Worm (Caenorhabditis elegans) whole organism, L2 larva: ENCODE data around the gene piit-1.

Source experiments
- C34F6.9 ChIP-seq: fragments of 150-350 bp; optimal IDR thresholded peaks from 2 replicates; lab custom pipeline; 2014; ENCODE audit warnings: missing biosample characterization, missing genetic modification characterization
- F13H6.1 ChIP-seq: sonication (generic microtip); optimal IDR thresholded peaks from 2 replicates; lab custom pipeline; 2016; ENCODE audit warnings: missing genetic modification characterization, missing compliant biosample characterization
- Y55F3AM.14 ChIP-seq: fragments of 200-800 bp; sonication (Bioruptor generic); optimal IDR thresholded peaks from 2 replicates; lab custom pipeline; 2018; ENCODE audit warnings: mild to moderate bottlenecking, missing genetic modification characterization, missing compliant biosample characterization
- ZK546.5 ChIP-seq: sonication (generic microtip); optimal IDR thresholded peaks from 2 replicates; lab custom pipeline; 2017; ENCODE audit warnings: missing biosample characterization, missing genetic modification characterization
- alr-1 ChIP-seq: fragments of 150-350 bp; optimal IDR thresholded peaks from 2 replicates; lab custom pipeline; 2014; ENCODE audit warnings: missing biosample characterization, missing genetic modification characterization
- aly-2 ChIP-seq: fragments of 150-350 bp; optimal IDR thresholded peaks from 2 replicates; lab custom pipeline; 2014; ENCODE audit warnings: missing biosample characterization, missing genetic modification characterization
- ama-1 ChIP-seq: fragments of 150-350 bp; optimal IDR thresholded peaks from 2 replicates; lab custom pipeline; 2018; ENCODE audit warnings: inconsistent platforms
- ceh-16 ChIP-seq: fragments of 150-350 bp; optimal IDR thresholded peaks from 2 replicates; lab custom pipeline; 2014; ENCODE audit warnings: missing biosample characterization, missing genetic modification characterization
- ceh-82 ChIP-seq: fragments of 150-350 bp; optimal IDR thresholded peaks from 2 replicates; lab custom pipeline; 2014; ENCODE audit warnings: missing biosample characterization, missing genetic modification characterization
- crh-2 ChIP-seq: sonication (generic microtip); optimal IDR thresholded peaks from 2 replicates; lab custom pipeline; 2017; ENCODE audit warnings: missing biosample characterization, missing genetic modification characterization
- dmd-4 ChIP-seq: sonication (generic microtip); optimal IDR thresholded peaks from 2 replicates; lab custom pipeline; 2017; ENCODE audit warnings: missing biosample characterization, missing genetic modification characterization
- egl-27 ChIP-seq: sonication (generic microtip); optimal IDR thresholded peaks from 3 replicates; lab custom pipeline; 2017; ENCODE audit warnings: missing biosample characterization, missing genetic modification reagents, missing genetic modification characterization
- elt-1 ChIP-seq: fragments of 150-350 bp; optimal IDR thresholded peaks from 2 replicates; lab custom pipeline; 2014; ENCODE audit warnings: missing biosample characterization, missing genetic modification characterization
- elt-3 ChIP-seq: sonication (generic microtip); optimal IDR thresholded peaks from 2 replicates; lab custom pipeline; 2017; ENCODE audit warnings: missing biosample characterization, missing genetic modification characterization
- fos-1 ChIP-seq: fragments of 150-350 bp; optimal IDR thresholded peaks from 2 replicates; lab custom pipeline; 2014; ENCODE audit warnings: missing biosample characterization, missing genetic modification characterization
- gmeb-1 ChIP-seq: fragments of 150-350 bp; optimal IDR thresholded peaks from 2 replicates; lab custom pipeline; 2014; ENCODE audit warnings: missing biosample characterization, missing genetic modification characterization
- lin-11 ChIP-seq: fragments of 150-350 bp; sonication (generic microtip); optimal IDR thresholded peaks from 2 replicates; lab custom pipeline; 2014; ENCODE audit warnings: missing biosample characterization, missing genetic modification characterization, inconsistent platforms, mixed read lengths
- lin-13 ChIP-seq: fragments of 150-350 bp; optimal IDR thresholded peaks from 2 replicates; lab custom pipeline; 2014; ENCODE audit warnings: missing biosample characterization, missing genetic modification reagents, missing genetic modification characterization
- lin-39 ChIP-seq: fragments of 150-350 bp; optimal IDR thresholded peaks from 2 replicates; lab custom pipeline; 2014; ENCODE audit warnings: missing biosample characterization, missing genetic modification reagents, missing genetic modification characterization
- lsy-2 ChIP-seq, 2 experiments: fragments of 150-350 bp in 1 of 2; sonication (generic microtip) in 1 of 2; optimal IDR thresholded peaks; 2 replicates each; lab custom pipeline; 2014 to 2017; ENCODE audit warnings: missing biosample characterization in 2 of 2, missing genetic modification characterization in 2 of 2
- mab-5 ChIP-seq: fragments of 150-350 bp; optimal IDR thresholded peaks from 2 replicates; lab custom pipeline; 2014; ENCODE audit warnings: missing biosample characterization, missing genetic modification characterization
- mbf-1 ChIP-seq: sonication (generic microtip); optimal IDR thresholded peaks from 2 replicates; lab custom pipeline; 2017; ENCODE audit warnings: missing biosample characterization, missing genetic modification characterization
- mdl-1 ChIP-seq, 2 experiments: fragments of 150-350 bp in 1 of 2; sonication (generic microtip) in 1 of 2; optimal IDR thresholded peaks; 2 replicates each; lab custom pipeline; 2017; ENCODE audit warnings: missing biosample characterization in 2 of 2, missing genetic modification characterization in 2 of 2
- nhr-10 ChIP-seq: sonication (generic microtip); optimal IDR thresholded peaks from 2 replicates; lab custom pipeline; 2017; ENCODE audit warnings: missing biosample characterization, missing genetic modification characterization
- nhr-11 ChIP-seq: fragments of 150-350 bp; optimal IDR thresholded peaks from 2 replicates; lab custom pipeline; 2014; ENCODE audit warnings: missing biosample characterization, missing genetic modification characterization
- nhr-12 ChIP-seq: fragments of 150-350 bp; optimal IDR thresholded peaks from 2 replicates; lab custom pipeline; 2014; ENCODE audit warnings: missing biosample characterization, missing genetic modification characterization
- nhr-129 ChIP-seq: fragments of 150-350 bp; optimal IDR thresholded peaks from 2 replicates; lab custom pipeline; 2014; ENCODE audit warnings: missing biosample characterization, missing genetic modification characterization
- nhr-21 ChIP-seq: fragments of 150-350 bp; optimal IDR thresholded peaks from 2 replicates; lab custom pipeline; 2014; ENCODE audit warnings: missing biosample characterization, missing genetic modification characterization
- nhr-237 ChIP-seq: fragments of 150-350 bp; optimal IDR thresholded peaks from 2 replicates; lab custom pipeline; 2014; ENCODE audit warnings: missing biosample characterization, missing genetic modification characterization
- nhr-25 ChIP-seq: fragments of 150-350 bp; sonication (generic microtip); optimal IDR thresholded peaks from 3 replicates; lab custom pipeline; 2014; ENCODE audit warnings: missing biosample characterization, missing genetic modification characterization
- nhr-6 ChIP-seq: fragments of 150-350 bp; optimal IDR thresholded peaks from 2 replicates; lab custom pipeline; 2014; ENCODE audit warnings: missing biosample characterization, missing genetic modification characterization
- nhr-77 ChIP-seq: fragments of 150-350 bp; optimal IDR thresholded peaks from 2 replicates; lab custom pipeline; 2014; ENCODE audit warnings: missing biosample characterization, missing genetic modification characterization
- peb-1 ChIP-seq: fragments of 150-350 bp; optimal IDR thresholded peaks from 2 replicates; lab custom pipeline; 2014; ENCODE audit warnings: missing biosample characterization, missing genetic modification characterization
- sem-4 ChIP-seq: fragments of 150-350 bp; optimal IDR thresholded peaks from 2 replicates; lab custom pipeline; 2014; ENCODE audit warnings: missing biosample characterization, missing genetic modification reagents, missing genetic modification characterization
- skn-1 ChIP-seq: sonication (generic microtip); optimal IDR thresholded peaks from 2 replicates; lab custom pipeline; 2017; ENCODE audit warnings: missing biosample characterization, missing genetic modification characterization
- sma-3 ChIP-seq: sonication (generic microtip); optimal IDR thresholded peaks from 2 replicates; lab custom pipeline; 2016; ENCODE audit warnings: missing genetic modification reagents, missing genetic modification characterization, missing compliant biosample characterization
- sma-9 ChIP-seq, 2 experiments: fragments of 150-350 bp in 1 of 2; sonication (generic microtip) in 1 of 2; optimal IDR thresholded peaks; 2 replicates each; lab custom pipeline; 2014 to 2016; ENCODE audit warnings: missing genetic modification characterization in 2 of 2, mild to moderate bottlenecking in 1 of 2, missing biosample characterization in 1 of 2, missing compliant biosample characterization in 1 of 2, missing genetic modification reagents in 1 of 2, moderate library complexity in 1 of 2
- snpc-4 ChIP-seq: fragments of 150-350 bp; optimal IDR thresholded peaks from 2 replicates; lab custom pipeline; 2014; ENCODE audit warnings: missing biosample characterization, missing genetic modification characterization
- unc-39 ChIP-seq: fragments of 150-350 bp; optimal IDR thresholded peaks from 2 replicates; lab custom pipeline; 2014; ENCODE audit warnings: missing biosample characterization, missing genetic modification characterization
- unc-55 ChIP-seq: fragments of 150-350 bp; sonication (generic microtip); optimal IDR thresholded peaks from 3 replicates; lab custom pipeline; 2014; ENCODE audit warnings: missing biosample characterization, missing genetic modification reagents, missing genetic modification characterization
- unc-62 ChIP-seq: fragments of 150-350 bp; optimal IDR thresholded peaks from 2 replicates; lab custom pipeline; 2014; ENCODE audit warnings: missing biosample characterization, missing genetic modification reagents, missing genetic modification characterization
- zag-1 ChIP-seq: fragments of 150-350 bp; optimal IDR thresholded peaks from 2 replicates; lab custom pipeline; 2014; ENCODE audit warnings: missing biosample characterization, missing genetic modification characterization
- ztf-1 ChIP-seq: fragments of 200-800 bp; sonication (Bioruptor generic); conservative IDR thresholded peaks from 2 replicates; pipeline ENCODE4 v1.3.6; 2022; ENCODE audit warnings: missing genetic modification characterization, missing compliant biosample characterization
- ztf-11 ChIP-seq: sonication (generic microtip); optimal IDR thresholded peaks from 2 replicates; lab custom pipeline; 2017; ENCODE audit warnings: missing biosample characterization, missing genetic modification characterization
- ztf-4 ChIP-seq: fragments of 150-350 bp; optimal IDR thresholded peaks from 2 replicates; lab custom pipeline; 2014; ENCODE audit warnings: missing biosample characterization, missing genetic modification characterization

piit-1 gene

ce11 chrV:11610049-11610448, at the start of gene piit-1:
TSS of gene piit-1 (minus strand) at chrV:11610149.
- TF ChIP-seq nhr-6 (tag; lab: Kevin White, UChicago) (no peak), gmeb-1 (no peak), unc-62 (GFP tag; lab: Kevin White, UChicago) (no peak), F13H6.1 (tag; lab: Kevin White, UChicago) (peak; percentile 26), skn-1 (tag; lab: Kevin White, UChicago) (no peak), lin-39 (no peak), aly-2 (no peak), unc-39 (tag; lab: Kevin White, UChicago) (no peak), ceh-16 (tag; lab: Kevin White, UChicago) (no peak)

DNA sequence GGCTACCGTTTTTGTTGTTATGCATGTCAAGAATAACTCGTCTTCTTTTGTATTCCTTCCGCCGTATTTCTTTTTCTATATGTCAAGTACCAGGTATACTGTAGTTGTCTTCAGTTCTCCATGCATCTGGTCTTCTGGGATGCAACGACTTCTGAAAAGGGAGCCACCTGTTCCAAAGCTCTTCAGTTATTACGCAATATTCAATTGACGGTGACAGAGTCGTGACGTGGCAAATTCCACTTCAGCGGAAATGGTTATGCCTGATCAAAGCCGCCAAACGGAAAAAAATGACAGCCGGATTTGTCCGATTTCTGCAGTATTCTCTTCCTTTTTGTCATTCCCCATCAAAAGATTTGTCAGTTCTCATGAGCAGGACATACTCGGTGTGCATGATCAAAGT, 46.5 kb upstream of the piit-1 start:
- TF ChIP-seq dmd-4 (no peak), F13H6.1 (tag; lab: Kevin White, UChicago) (no peak), ztf-4 (no peak), ztf-11 (tag; lab: Kevin White, UChicago) (no peak), ztf-1 (no peak), lsy-2 (tag; optimal IDR thresholded peaks at IDR 0.05; lab: Kevin White, UChicago) (no peak), Y55F3AM.14 (GFP tag; lab: Kevin White, UChicago) (no peak), elt-3 (tag; lab: Kevin White, UChicago) (no peak), nhr-12 (tag; lab: Kevin White, UChicago) (no peak), nhr-25 (tag; lab: Kevin White, UChicago) (no peak), lin-11 (tag; lab: Kevin White, UChicago) (no peak), peb-1 (tag; lab: Kevin White, UChicago) (no peak), unc-55 (GFP tag; lab: Kevin White, UChicago) (no peak), nhr-6 (tag; lab: Kevin White, UChicago) (no peak)

DNA sequence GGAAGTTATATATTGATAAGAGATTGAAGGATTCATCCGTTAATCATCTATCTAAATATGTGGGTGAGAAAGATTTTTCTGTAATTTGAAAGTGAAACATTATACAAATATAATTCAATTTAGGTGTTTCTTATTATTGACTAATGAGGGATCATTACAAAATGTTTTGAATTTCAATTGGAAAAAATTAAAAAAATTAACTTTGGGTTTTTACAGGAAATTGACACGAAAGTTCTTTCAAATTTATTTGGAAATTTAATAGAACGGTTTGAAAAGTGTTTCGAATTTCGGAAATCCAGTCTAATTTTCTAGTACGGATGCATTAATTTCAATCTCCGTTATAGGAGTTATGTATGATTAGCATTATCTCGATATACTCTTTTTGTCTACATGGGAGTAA, 43.1 kb upstream of the piit-1 start:
- TF ChIP-seq F13H6.1 (tag; lab: Kevin White, UChicago) (no peak), ztf-11 (tag; lab: Kevin White, UChicago) (no peak), nhr-21 (tag; lab: Kevin White, UChicago) (no peak), elt-3 (tag; lab: Kevin White, UChicago) (no peak), peb-1 (tag; lab: Kevin White, UChicago) (no peak), snpc-4 (tag; lab: Kevin White, UChicago) (no peak), nhr-11 (tag; lab: Kevin White, UChicago) (no peak), fos-1 (tag; lab: Kevin White, UChicago) (no peak)

DNA sequence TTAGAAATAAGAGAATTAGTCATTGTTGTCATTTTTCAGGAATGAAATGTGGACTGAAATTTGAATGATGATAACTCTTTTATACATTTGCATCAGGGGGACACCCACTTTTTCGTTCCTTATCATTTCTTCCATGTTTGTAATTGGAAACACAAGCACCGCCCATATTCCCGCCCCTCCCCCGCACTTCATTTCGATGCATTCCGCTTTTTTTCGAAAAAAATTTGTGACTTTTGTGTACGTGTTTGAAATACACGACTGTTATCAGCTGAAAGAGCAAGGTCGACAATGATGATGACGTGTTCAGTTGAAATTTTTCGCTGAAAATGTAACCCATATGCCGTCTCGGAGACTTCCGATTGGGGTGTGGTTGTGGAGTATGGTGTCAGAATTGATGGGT, 40.8 kb upstream of the piit-1 start, which contains the start of gene zip-10:
zip-10 (minus strand) TSS at position 43 of the 400 bp plus-strand sequence.
- TF ChIP-seq egl-27 (tag; lab: Kevin White, UChicago) (no peak), lin-13 (GFP tag; lab: Kevin White, UChicago) (no peak), C34F6.9 (tag; lab: Kevin White, UChicago) (no peak), dmd-4 (no peak), nhr-12 (tag; lab: Kevin White, UChicago) (no peak), ztf-4 (no peak), nhr-25 (tag; lab: Kevin White, UChicago) (no peak), mab-5 (tag; lab: Kevin White, UChicago) (no peak), elt-1 (tag; lab: Kevin White, UChicago) (no peak), sma-3 (GFP tag; lab: Kevin White, UChicago) (peak; percentile 27), nhr-11 (tag; lab: Kevin White, UChicago) (no peak), lin-39 (no peak), ceh-82 (no peak), nhr-77 (tag; lab: Kevin White, UChicago) (no peak), nhr-21 (tag; lab: Kevin White, UChicago) (no peak), sem-4 (tag; lab: Kevin White, UChicago) (no peak), aly-2 (no peak), unc-39 (tag; lab: Kevin White, UChicago) (no peak), ztf-11 (tag; lab: Kevin White, UChicago) (no peak), nhr-237 (tag; lab: Kevin White, UChicago) (no peak), sma-9 (GFP tag; optimal IDR thresholded peaks at IDR 0.05; lab: Kevin White, UChicago) (peak; percentile 82), sma-9 (tag; optimal IDR thresholded peaks at IDR 0.05; lab: Kevin White, UChicago) (no peak), mbf-1 (tag; lab: Kevin White, UChicago) (no peak), ceh-16 (tag; lab: Kevin White, UChicago) (no peak), ZK546.5 (no peak), mdl-1 (tag; optimal IDR thresholded peaks at IDR 0.05; lab: Kevin White, UChicago) (no peak), skn-1 (tag; lab: Kevin White, UChicago) (no peak), nhr-6 (tag; lab: Kevin White, UChicago) (no peak), alr-1 (tag; lab: Kevin White, UChicago) (no peak), nhr-129 (tag; lab: Kevin White, UChicago) (no peak), ama-1 (lab: Kevin White, UChicago) (no peak), zag-1 (no peak), unc-55 (GFP tag; lab: Kevin White, UChicago) (no peak), ztf-1 (no peak), fos-1 (tag; lab: Kevin White, UChicago) (peak; percentile 79), unc-62 (GFP tag; lab: Kevin White, UChicago) (no peak), gmeb-1 (peak; percentile 6), crh-2 (tag; lab: Kevin White, UChicago) (peak; percentile 48), nhr-10 (tag; lab: Kevin White, UChicago) (no peak), F13H6.1 (tag; lab: Kevin White, UChicago) (peak; percentile 50), lin-11 (tag; lab: Kevin White, UChicago) (no peak), peb-1 (tag; lab: Kevin White, UChicago) (no peak)
